Fruit fly (Drosophila melanogaster) whole organism, embryonic: Measurements from ENCODE around the gene CG34427.

Experiments
- Atf-2 ChIP-seq: fragments of 200-800 bp; sonication (Bioruptor generic); optimal IDR thresholded peaks from 2 replicates; lab custom pipeline; 2016; ENCODE audit warnings: missing biosample characterization, missing genetic modification characterization
- CG10959 ChIP-seq: fragments of 200-800 bp; sonication (Bioruptor generic); IDR thresholded peaks from 2 replicates; pipeline ENCODE4 v1.3.6; 2022; ENCODE audit warnings: missing biosample characterization, missing genetic modification characterization
- CG11695 ChIP-seq: fragments of 200-800 bp; sonication (Bioruptor generic); IDR thresholded peaks from 3 replicates; pipeline ENCODE4 v1.3.6; 2022; ENCODE audit warnings: missing biosample characterization, missing genetic modification characterization
- CG15479 ChIP-seq: fragments of 200-800 bp; sonication (Bioruptor generic); optimal IDR thresholded peaks from 3 replicates; lab custom pipeline; 2019; ENCODE audit warnings: missing biosample characterization, mild to moderate bottlenecking, missing genetic modification characterization, moderate library complexity
- CG1603 ChIP-seq: fragments of 200-800 bp; sonication (Bioruptor generic); optimal IDR thresholded peaks from 2 replicates; lab custom pipeline; 2019; ENCODE audit warnings: missing biosample characterization, mild to moderate bottlenecking, missing genetic modification characterization, moderate library complexity
- CG17328 ChIP-seq: fragments of 200-800 bp; sonication (Bioruptor generic); IDR thresholded peaks from 2 replicates; pipeline ENCODE4 v1.3.6; 2022; ENCODE audit warnings: missing biosample characterization, missing genetic modification characterization
- CG31388 ChIP-seq: fragments of 200-800 bp; sonication (Bioruptor generic); optimal IDR thresholded peaks from 2 replicates; lab custom pipeline; 2016; ENCODE audit warnings: missing biosample characterization, missing genetic modification characterization
- CG3163 ChIP-seq: fragments of 200-800 bp; sonication (Bioruptor generic); optimal IDR thresholded peaks from 3 replicates; lab custom pipeline; 2016; ENCODE audit warnings: missing biosample characterization, missing genetic modification characterization
- CG32772 ChIP-seq: fragments of 200-800 bp; sonication (Bioruptor generic); IDR thresholded peaks from 2 replicates; pipeline ENCODE4 v1.3.6; 2022; ENCODE audit warnings: missing biosample characterization, missing genetic modification characterization
- CG4328 ChIP-seq: fragments of 200-800 bp; sonication (Bioruptor generic); optimal IDR thresholded peaks from 3 replicates; lab custom pipeline; 2017; ENCODE audit warnings: missing biosample characterization, missing genetic modification reagents, missing genetic modification characterization
- CG7963 ChIP-seq: fragments of 200-800 bp; sonication (Bioruptor generic); IDR thresholded peaks from 3 replicates; pipeline ENCODE4 v1.3.6; 2022; ENCODE audit warnings: missing biosample characterization, missing genetic modification characterization; ENCODE audit not compliant: partially characterized antibody
- CG7987 ChIP-seq: fragments of 200-800 bp; sonication (Bioruptor generic); optimal IDR thresholded peaks from 2 replicates; lab custom pipeline; 2018; ENCODE audit warnings: missing biosample characterization, mild to moderate bottlenecking, missing genetic modification characterization, moderate library complexity
- CG8359 ChIP-seq: fragments of 200-800 bp; sonication (Bioruptor generic); optimal IDR thresholded peaks from 2 replicates; lab custom pipeline; 2017; ENCODE audit warnings: missing biosample characterization, mild to moderate bottlenecking, missing genetic modification characterization, borderline replicate concordance
- CG8765 ChIP-seq: fragments of 200-800 bp; sonication (Bioruptor generic); IDR thresholded peaks from 2 replicates; pipeline ENCODE4 v1.3.6; 2022; ENCODE audit warnings: missing biosample characterization, missing genetic modification characterization
- CG8944 ChIP-seq: fragments of 200-800 bp; sonication (Bioruptor generic); optimal IDR thresholded peaks from 3 replicates; lab custom pipeline; 2016; ENCODE audit warnings: missing biosample characterization, missing genetic modification characterization
- Ets65A ChIP-seq: fragments of 200-800 bp; sonication (Bioruptor generic); peaks from one replicate; lab custom pipeline; 2016; ENCODE audit warnings: missing biosample characterization, missing genetic modification characterization
- Gsc ChIP-seq: fragments of 200-800 bp; sonication (Bioruptor generic); IDR thresholded peaks from 2 replicates; pipeline ENCODE4 v1.3.6; 2022; ENCODE audit warnings: missing biosample characterization, missing genetic modification characterization
- HmgZ ChIP-seq: fragments of 200-800 bp; sonication (Bioruptor generic); optimal IDR thresholded peaks from 2 replicates; lab custom pipeline; 2018; ENCODE audit warnings: missing biosample characterization, mild to moderate bottlenecking, missing genetic modification characterization
- Lhr ChIP-seq: fragments of 200-800 bp; sonication (Bioruptor generic); optimal IDR thresholded peaks from 3 replicates; lab custom pipeline; 2017; ENCODE audit warnings: mild to moderate bottlenecking, missing biosample characterization, missing genetic modification reagents, missing genetic modification characterization
- Tbp ChIP-seq: fragments of >200 bp; optimal IDR thresholded peaks from 2 replicates; lab custom pipeline; 2018; ENCODE audit warnings: missing biosample characterization, missing genetic modification characterization
- Vsx1 ChIP-seq: fragments of 200-800 bp; sonication (Bioruptor generic); optimal IDR thresholded peaks from 2 replicates; lab custom pipeline; 2017; ENCODE audit warnings: missing biosample characterization, mild to moderate bottlenecking, missing genetic modification characterization, missing genetic modification reagents
- bbx ChIP-seq: fragments of 200-800 bp; sonication (Bioruptor generic); IDR thresholded peaks from 2 replicates; pipeline ENCODE4 v1.3.6; 2022; ENCODE audit warnings: missing biosample characterization, missing genetic modification characterization; ENCODE audit not compliant: partially characterized antibody
- crol ChIP-seq: fragments of 200-800 bp; sonication (Bioruptor generic); IDR thresholded peaks from 2 replicates; pipeline ENCODE4 v1.3.6; 2022; ENCODE audit warnings: missing biosample characterization, missing genetic modification characterization
- eve ChIP-seq, 2 experiments: fragments of >200 bp; optimal IDR thresholded peaks; 2 replicates each; lab custom pipeline; 2017; ENCODE audit warnings: missing biosample characterization in 2 of 2, missing genetic modification characterization in 2 of 2
- gsb ChIP-seq: fragments of 200-800 bp; sonication (Bioruptor generic); IDR thresholded peaks from 2 replicates; pipeline ENCODE4 v1.3.6; 2022; ENCODE audit warnings: missing biosample characterization, missing genetic modification characterization
- lab ChIP-seq: fragments of 200-800 bp; sonication (Bioruptor generic); optimal IDR thresholded peaks from 3 replicates; lab custom pipeline; 2017; ENCODE audit warnings: missing biosample characterization, missing genetic modification characterization, mild to moderate bottlenecking, moderate library complexity, missing genetic modification reagents
- mirr ChIP-seq: fragments of 200-800 bp; sonication (Bioruptor generic); optimal IDR thresholded peaks from 3 replicates; lab custom pipeline; 2018; ENCODE audit warnings: missing biosample characterization, mild to moderate bottlenecking, missing genetic modification characterization
- mld ChIP-seq: fragments of 200-800 bp; sonication (Bioruptor generic); IDR thresholded peaks from 3 replicates; pipeline ENCODE4 v1.3.6; 2022; ENCODE audit warnings: missing biosample characterization, missing genetic modification characterization; ENCODE audit not compliant: partially characterized antibody
- org-1 ChIP-seq: fragments of 200-800 bp; sonication (Bioruptor generic); optimal IDR thresholded peaks from 2 replicates; lab custom pipeline; 2017; ENCODE audit warnings: missing biosample characterization, missing genetic modification characterization
- ro ChIP-seq: fragments of 200-800 bp; sonication (Bioruptor generic); IDR thresholded peaks from 2 replicates; pipeline ENCODE4 v1.3.6; 2022; ENCODE audit warnings: missing biosample characterization, missing genetic modification characterization
- so ChIP-seq: fragments of 200-800 bp; sonication (Bioruptor generic); IDR thresholded peaks from 3 replicates; pipeline ENCODE4 v1.3.6; 2022; ENCODE audit warnings: missing biosample characterization, missing genetic modification characterization
- yki ChIP-seq: fragments of >200 bp; optimal IDR thresholded peaks from 3 replicates; lab custom pipeline; 2018
- zen2 ChIP-seq: fragments of 200-800 bp; sonication (Bioruptor generic); IDR thresholded peaks from 3 replicates; pipeline ENCODE4 v1.3.6; 2022; ENCODE audit warnings: missing biosample characterization, missing genetic modification characterization; ENCODE audit not compliant: partially characterized antibody
- zfh2 ChIP-seq: fragments of 200-800 bp; sonication (Bioruptor generic); optimal IDR thresholded peaks from 2 replicates; lab custom pipeline; 2016; ENCODE audit warnings: missing biosample characterization, missing genetic modification characterization

CG34427 gene

DNA sequence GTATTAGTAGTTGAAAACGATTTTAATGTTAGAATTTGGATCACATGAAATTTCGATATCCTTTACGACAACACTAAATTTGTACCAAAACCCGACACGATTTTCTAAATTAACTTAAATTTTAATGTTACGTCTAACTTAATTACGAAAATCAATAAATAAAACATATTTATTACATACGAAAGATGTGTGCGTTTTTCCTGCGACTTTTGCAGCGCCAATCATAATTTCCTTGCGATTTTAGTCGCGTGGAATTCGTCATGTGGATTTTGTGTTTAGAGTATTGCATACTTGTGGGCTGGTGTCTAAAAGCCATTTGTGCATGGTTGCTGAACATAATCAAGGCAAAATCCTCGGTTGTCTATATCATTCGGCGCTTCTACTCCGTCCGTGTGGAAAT, 6.0 kb upstream of the CG34427 start:
- TF ChIP-seq CG7987 (GFP tag; lab: Kevin White, UChicago): no peak
- no peak for TF ChIP-seq ro
- TF ChIP-seq Tbp: peak; percentile 28
- TF ChIP-seq CG8359: peak; percentile 100
- peak in 1 of 2 experiments; percentile 70 for TF ChIP-seq eve (GFP tag; optimal IDR thresholded peaks at IDR 0.05; lab: Kevin White, UChicago)
- TF ChIP-seq, all 482 proteins: peak for 3

DNA sequence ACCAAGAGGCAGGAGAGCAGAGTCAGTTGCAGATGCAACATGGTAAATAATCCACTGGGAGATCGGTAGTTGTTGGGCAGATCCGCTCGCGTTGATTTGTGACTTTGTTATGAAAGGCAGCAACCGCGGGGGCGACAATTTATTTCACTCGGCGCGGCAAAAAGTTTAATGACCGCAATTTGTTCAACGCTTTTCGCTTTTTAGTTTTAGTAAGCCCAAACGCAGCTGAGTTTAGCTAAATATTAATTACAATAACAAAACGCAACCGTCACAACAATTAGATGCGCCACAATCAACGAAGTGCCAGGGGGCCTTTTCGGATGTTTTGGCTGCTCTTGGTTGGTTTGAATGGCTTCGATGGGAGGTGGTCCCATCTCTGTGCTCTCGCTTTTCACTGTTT, 4.1 kb upstream of the CG34427 start, which contains the start of gene CG13310:
Gene CG13310, minus strand, starts transcription at position 101 of the 400 bp plus-strand sequence.
- TF ChIP-seq CG32772: no peak
- no peak for TF ChIP-seq Lhr
- no peak for TF ChIP-seq CG10959 (GFP tag; lab: Robert Waterston, UW)
- TF ChIP-seq org-1 (GFP tag; lab: Kevin White, UChicago): no peak
- no peak for TF ChIP-seq zfh2 (GFP tag; lab: Kevin White, UChicago)
- no peak for TF ChIP-seq lab

DNA sequence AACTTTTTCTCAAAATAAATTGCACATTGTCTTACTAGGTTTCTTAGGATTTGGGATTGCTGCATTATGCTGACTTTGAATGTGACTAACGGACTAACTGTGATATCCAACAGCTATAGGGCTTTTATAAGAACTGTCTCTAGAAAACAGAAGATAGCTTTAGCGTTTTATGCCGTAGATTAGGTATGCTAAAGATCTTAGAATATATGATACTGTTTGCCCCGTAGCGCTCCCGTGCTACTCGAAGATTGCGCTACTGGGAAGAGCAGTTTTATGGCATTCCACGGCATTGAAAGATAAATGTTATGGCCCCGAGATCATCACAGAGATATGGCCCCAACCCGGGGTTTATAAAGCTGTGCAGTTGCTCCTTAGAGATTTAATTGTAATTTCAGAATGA, 2.5 kb upstream of the CG34427 start, which contains the start of the genes CG13311 and CG34426:
Gene CG13311, minus strand, starts transcription at position 101 of the 400 bp plus-strand sequence.
Gene CG34426, plus strand, starts transcription at position 400 of the 400 bp plus-strand sequence.
- TF ChIP-seq mirr (GFP tag; lab: Kevin White, UChicago) (no peak), zen2 (GFP tag; lab: Robert Waterston, UW) (no peak), CG1603 (tag; lab: Kevin White, UChicago) (no peak), CG15479 (no peak), CG7963 (no peak), crol (GFP tag; lab: Robert Waterston, UW) (no peak), so (GFP tag; lab: Robert Waterston, UW) (no peak), CG8944 (no peak), Gsc (no peak), bbx (GFP tag; lab: Robert Waterston, UW) (no peak), CG3163 (no peak)

- TF ChIP-seq CG8359: peak; percentile 67
- no peak for TF ChIP-seq mld
Measured at dm6 chr3L:8807113-8807651, 2.6 kb downstream of the CG34427 start, which contains the start of the genes CG13312 and CG32024. Gene CG13312, minus strand, starts transcription at chr3L:8807213. Gene CG32024, plus strand, starts transcription at chr3L:8807601.

DNA sequence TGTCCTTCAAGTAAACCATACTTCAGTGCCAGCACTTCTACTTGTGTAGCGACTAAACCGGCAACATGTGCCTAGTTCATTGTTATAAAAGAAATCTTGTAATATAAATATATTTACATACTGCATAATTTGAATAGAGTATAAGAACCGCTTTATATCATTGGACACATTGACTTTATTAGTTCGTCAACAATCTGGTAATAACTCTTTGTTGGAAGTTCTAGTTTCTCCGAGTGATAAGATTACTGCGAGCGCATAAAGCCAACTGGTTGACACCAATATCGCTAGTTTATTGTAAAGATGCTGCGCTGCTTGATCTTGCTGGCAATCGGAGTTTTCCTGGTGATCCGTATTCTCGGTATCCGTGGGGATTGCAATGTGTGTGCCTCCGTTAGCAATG, 3.7 kb downstream of the CG34427 start, which contains the start of gene CG13308:
Gene CG13308, plus strand, starts transcription at position 301 of the 400 bp plus-strand sequence.
- TF ChIP-seq CG8765: no peak
- no peak for TF ChIP-seq CG4328 (GFP tag; lab: Kevin White, UChicago)
- peak; percentile 56 for TF ChIP-seq Ets65A (GFP tag; lab: Kevin White, UChicago)
- no peak for TF ChIP-seq gsb (GFP tag; lab: Robert Waterston, UW)
- no peak for TF ChIP-seq yki (lab: Kevin White, UChicago)
- no peak for TF ChIP-seq HmgZ (tag; lab: Kevin White, UChicago)
- no peak for TF ChIP-seq CG15479

DNA sequence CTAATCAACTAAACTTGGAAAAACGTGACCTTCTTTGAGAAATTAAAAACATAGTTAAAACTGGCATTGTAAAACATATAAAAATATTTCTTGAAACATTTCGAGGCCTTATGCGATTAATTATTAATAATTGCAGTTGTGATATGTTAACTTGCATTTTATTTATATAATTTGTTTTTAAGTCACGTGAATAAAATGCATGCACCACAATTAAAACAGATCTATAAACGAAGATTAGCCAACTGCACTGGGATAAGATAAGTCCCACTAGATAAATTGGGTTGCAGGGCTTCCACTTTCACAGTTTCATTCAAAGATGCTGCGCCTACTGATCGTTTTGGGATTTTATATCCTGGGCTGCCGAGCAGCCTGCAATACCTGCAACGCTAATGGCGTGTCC, 5.5 kb downstream of the CG34427 start, which contains the start of gene CG13309:
Gene CG13309, plus strand, starts transcription at position 301 of the 400 bp plus-strand sequence.
- TF ChIP-seq Vsx1 (GFP tag; lab: Kevin White, UChicago) (no peak), CG11695 (no peak), Atf-2 (GFP tag; lab: Kevin White, UChicago) (no peak), CG8944 (no peak), CG17328 (GFP tag; lab: Robert Waterston, UW) (no peak), CG31388 (GFP tag; lab: Kevin White, UChicago) (no peak)
